Fruit fly (Drosophila melanogaster) whole organism, prepupa: ENCODE results near the gene Nfs1.
A peak's percentile ranks its signal among the peaks of the same experiment; 100 is the strongest.

Experiments
- Blimp-1 ChIP-seq: fragments of 200-800 bp; sonication (Bioruptor generic); optimal IDR thresholded peaks from 3 replicates; lab custom pipeline; 2017; ENCODE audit warnings: missing biosample characterization, missing genetic modification characterization, mild to moderate bottlenecking, moderate library complexity, missing genetic modification reagents
- CG10631 ChIP-seq: fragments of 200-800 bp; sonication (Bioruptor generic); optimal IDR thresholded peaks from 2 replicates; lab custom pipeline; 2016; ENCODE audit warnings: missing biosample characterization, missing genetic modification characterization
- CG10669 ChIP-seq: fragments of 200-800 bp; sonication (Bioruptor generic); optimal IDR thresholded peaks from 3 replicates; lab custom pipeline; 2018; ENCODE audit warnings: missing biosample characterization, mild to moderate bottlenecking, missing genetic modification characterization, moderate library complexity
- CG11294 ChIP-seq: fragments of 200-800 bp; sonication (Bioruptor generic); IDR thresholded peaks from 2 replicates; pipeline ENCODE4 v1.3.6; 2022; ENCODE audit warnings: missing biosample characterization, missing genetic modification characterization
- CG11762 ChIP-seq: fragments of 200-800 bp; sonication (Bioruptor generic); optimal IDR thresholded peaks from 3 replicates; lab custom pipeline; 2016; ENCODE audit warnings: missing biosample characterization, missing genetic modification characterization; ENCODE audit not compliant: insufficient read depth
- CG11902 ChIP-seq: fragments of 200-800 bp; sonication (Bioruptor generic); optimal IDR thresholded peaks from 3 replicates; lab custom pipeline; 2016; ENCODE audit warnings: missing biosample characterization, missing genetic modification characterization
- CG1621 ChIP-seq: fragments of 200-800 bp; sonication (Bioruptor generic); optimal IDR thresholded peaks from 3 replicates; lab custom pipeline; 2018; ENCODE audit warnings: missing biosample characterization, mild to moderate bottlenecking, missing genetic modification characterization
- CG16779 ChIP-seq: fragments of 200-800 bp; sonication (Bioruptor generic); optimal IDR thresholded peaks from 3 replicates; lab custom pipeline; 2017; ENCODE audit warnings: missing biosample characterization, mild to moderate bottlenecking, missing genetic modification characterization
- CG3032 ChIP-seq: fragments of 200-800 bp; optimal IDR thresholded peaks from 2 replicates; lab custom pipeline; 2019; ENCODE audit warnings: missing biosample characterization, mild to moderate bottlenecking, missing genetic modification characterization, moderate library complexity
- CG31627 ChIP-seq: fragments of 200-800 bp; sonication (Bioruptor generic); optimal IDR thresholded peaks from 3 replicates; lab custom pipeline; 2016; ENCODE audit warnings: missing biosample characterization, missing genetic modification characterization
- CG32006 ChIP-seq: fragments of 200-800 bp; sonication (Bioruptor generic); optimal IDR thresholded peaks from 3 replicates; lab custom pipeline; 2017; ENCODE audit warnings: missing biosample characterization, mild to moderate bottlenecking, missing genetic modification characterization
- CG34406 ChIP-seq: fragments of 200-800 bp; sonication (Bioruptor generic); optimal IDR thresholded peaks from 3 replicates; lab custom pipeline; 2016; ENCODE audit warnings: missing biosample characterization, missing genetic modification characterization
- CG3919 ChIP-seq: fragments of 200-800 bp; sonication (Bioruptor generic); optimal IDR thresholded peaks from 3 replicates; lab custom pipeline; 2016; ENCODE audit warnings: missing biosample characterization, missing genetic modification characterization
- CG4318 ChIP-seq: fragments of 200-800 bp; sonication (Bioruptor generic); optimal IDR thresholded peaks from 3 replicates; lab custom pipeline; 2017; ENCODE audit warnings: missing biosample characterization, mild to moderate bottlenecking, missing genetic modification characterization
- CG6163 ChIP-seq: fragments of 200-800 bp; sonication (Bioruptor generic); IDR thresholded peaks from 3 replicates; pipeline ENCODE4 v1.3.6; 2022; ENCODE audit warnings: missing biosample characterization, missing genetic modification characterization
- CG6276 ChIP-seq: fragments of 200-800 bp; sonication (Bioruptor generic); optimal IDR thresholded peaks from 2 replicates; lab custom pipeline; 2017; ENCODE audit warnings: missing biosample characterization, mild to moderate bottlenecking, missing genetic modification characterization
- CG6808 ChIP-seq: fragments of 200-800 bp; sonication (Bioruptor generic); optimal IDR thresholded peaks from 3 replicates; lab custom pipeline; 2017; ENCODE audit warnings: missing biosample characterization, missing genetic modification characterization, mild to moderate bottlenecking, moderate library complexity, missing genetic modification reagents
- CG6854 ChIP-seq: fragments of 200-800 bp; sonication (Bioruptor generic); optimal IDR thresholded peaks from 2 replicates; lab custom pipeline; 2017; ENCODE audit warnings: missing biosample characterization, mild to moderate bottlenecking, missing genetic modification characterization
- CG7368 ChIP-seq: fragments of 200-800 bp; sonication (Bioruptor generic); optimal IDR thresholded peaks from 3 replicates; lab custom pipeline; 2016; ENCODE audit warnings: missing biosample characterization, missing genetic modification characterization
- CG8119 ChIP-seq: fragments of 200-800 bp; sonication (Bioruptor generic); IDR thresholded peaks from 3 replicates; pipeline ENCODE4 v1.3.6; 2022; ENCODE audit warnings: missing biosample characterization, missing genetic modification characterization
- CG8632 ChIP-seq: fragments of 200-800 bp; sonication (Bioruptor generic); optimal IDR thresholded peaks from 3 replicates; lab custom pipeline; 2016; ENCODE audit warnings: missing biosample characterization, missing genetic modification characterization
- CG9139 ChIP-seq: fragments of 200-800 bp; sonication (Bioruptor generic); optimal IDR thresholded peaks from 3 replicates; lab custom pipeline; 2017; ENCODE audit warnings: missing biosample characterization, mild to moderate bottlenecking, missing genetic modification characterization
- Eip75B ChIP-seq: fragments of 200-800 bp; sonication (Bioruptor generic); optimal IDR thresholded peaks from 3 replicates; lab custom pipeline; 2016; ENCODE audit warnings: missing biosample characterization, missing genetic modification characterization
- Eip78C ChIP-seq: fragments of 200-800 bp; sonication (Bioruptor generic); peaks from one replicate; lab custom pipeline; 2016; ENCODE audit warnings: missing biosample characterization, missing genetic modification characterization
- Eip93F ChIP-seq: fragments of 200-800 bp; sonication (Bioruptor generic); optimal IDR thresholded peaks from 2 replicates; lab custom pipeline; 2016; ENCODE audit warnings: missing biosample characterization, mild to moderate bottlenecking, missing genetic modification characterization
- Hr4 ChIP-seq: fragments of 200-800 bp; sonication (Bioruptor generic); optimal IDR thresholded peaks from 3 replicates; lab custom pipeline; 2016; ENCODE audit warnings: missing biosample characterization, missing genetic modification characterization
- Smox ChIP-seq: fragments of 200-800 bp; sonication (Bioruptor generic); optimal IDR thresholded peaks from 3 replicates; lab custom pipeline; 2016; ENCODE audit warnings: missing biosample characterization, missing genetic modification characterization
- Sox102F ChIP-seq: fragments of 200-800 bp; sonication (Bioruptor generic); optimal IDR thresholded peaks from 2 replicates; lab custom pipeline; 2016; ENCODE audit warnings: missing biosample characterization, mild to moderate bottlenecking, missing genetic modification characterization
- Sox14 ChIP-seq: fragments of 200-800 bp; sonication (Bioruptor generic); optimal IDR thresholded peaks from 3 replicates; lab custom pipeline; 2016; ENCODE audit warnings: missing biosample characterization, missing genetic modification characterization
- achi ChIP-seq: fragments of 200-800 bp; sonication (Bioruptor generic); optimal IDR thresholded peaks from 3 replicates; lab custom pipeline; 2016; ENCODE audit warnings: missing biosample characterization, missing genetic modification characterization
- cyc ChIP-seq: fragments of 200-800 bp; sonication (Bioruptor generic); optimal IDR thresholded peaks from 3 replicates; lab custom pipeline; 2016; ENCODE audit warnings: missing biosample characterization, missing genetic modification characterization
- dsx ChIP-seq: fragments of 200-800 bp; optimal IDR thresholded peaks from 3 replicates; lab custom pipeline; 2019; ENCODE audit warnings: missing biosample characterization, mild to moderate bottlenecking, missing genetic modification characterization, moderate library complexity; ENCODE audit not compliant: poor library complexity, severe bottlenecking
- eg ChIP-seq: fragments of 200-800 bp; sonication (Bioruptor generic); IDR thresholded peaks from 3 replicates; pipeline ENCODE4 v1.3.6; 2022; ENCODE audit warnings: missing biosample characterization, missing genetic modification characterization
- esn ChIP-seq: fragments of 200-800 bp; sonication (Bioruptor generic); optimal IDR thresholded peaks from 2 replicates; lab custom pipeline; 2016; ENCODE audit warnings: missing biosample characterization, mild to moderate bottlenecking, missing genetic modification characterization, moderate library complexity
- fd59A ChIP-seq: fragments of 200-800 bp; sonication (Bioruptor generic); optimal IDR thresholded peaks from 2 replicates; lab custom pipeline; 2017; ENCODE audit warnings: missing biosample characterization, mild to moderate bottlenecking, missing genetic modification characterization, missing genetic modification reagents
- fkh ChIP-seq: fragments of 200-800 bp; sonication (Bioruptor generic); optimal IDR thresholded peaks from 3 replicates; lab custom pipeline; 2017; ENCODE audit warnings: missing biosample characterization, mild to moderate bottlenecking, missing genetic modification characterization, moderate library complexity
- lz ChIP-seq: fragments of 200-800 bp; sonication (Bioruptor generic); optimal IDR thresholded peaks from 3 replicates; lab custom pipeline; 2016; ENCODE audit warnings: missing biosample characterization, missing genetic modification characterization
- net ChIP-seq: fragments of 200-800 bp; sonication (Bioruptor generic); optimal IDR thresholded peaks from 3 replicates; lab custom pipeline; 2016; ENCODE audit warnings: missing biosample characterization, missing genetic modification characterization
- salr ChIP-seq, 2 experiments: fragments of 200-800 bp; sonication (Bioruptor generic); optimal IDR thresholded peaks; 3 replicates each; lab custom pipeline; 2016 to 2018; ENCODE audit warnings: missing biosample characterization in 2 of 2, missing genetic modification characterization in 2 of 2, mild to moderate bottlenecking in 1 of 2
- spab ChIP-seq: fragments of 200-800 bp; sonication (Bioruptor generic); optimal IDR thresholded peaks from 2 replicates; lab custom pipeline; 2017; ENCODE audit warnings: missing biosample characterization, mild to moderate bottlenecking, missing genetic modification characterization, missing genetic modification reagents
- ss ChIP-seq, 2 experiments: fragments of 200-800 bp; sonication (Bioruptor generic); optimal IDR thresholded peaks; 2 replicates in 1 of 2; 3 replicates in 1 of 2; lab custom pipeline; 2017 to 2018; ENCODE audit warnings: mild to moderate bottlenecking in 2 of 2, missing biosample characterization in 2 of 2, missing genetic modification characterization in 2 of 2, moderate library complexity in 1 of 2
- svp ChIP-seq: fragments of 200-800 bp; sonication (Bioruptor generic); peaks from one replicate; lab custom pipeline; 2016; ENCODE audit warnings: missing biosample characterization, missing genetic modification characterization
- topi ChIP-seq: fragments of 200-800 bp; sonication (Bioruptor generic); optimal IDR thresholded peaks from 3 replicates; lab custom pipeline; 2016; ENCODE audit warnings: missing biosample characterization, missing genetic modification characterization
- vri ChIP-seq: fragments of 200-800 bp; sonication (Bioruptor generic); optimal IDR thresholded peaks from 3 replicates; lab custom pipeline; 2016; ENCODE audit warnings: missing biosample characterization, mild to moderate bottlenecking, missing genetic modification characterization

Nfs1 gene

DNA sequence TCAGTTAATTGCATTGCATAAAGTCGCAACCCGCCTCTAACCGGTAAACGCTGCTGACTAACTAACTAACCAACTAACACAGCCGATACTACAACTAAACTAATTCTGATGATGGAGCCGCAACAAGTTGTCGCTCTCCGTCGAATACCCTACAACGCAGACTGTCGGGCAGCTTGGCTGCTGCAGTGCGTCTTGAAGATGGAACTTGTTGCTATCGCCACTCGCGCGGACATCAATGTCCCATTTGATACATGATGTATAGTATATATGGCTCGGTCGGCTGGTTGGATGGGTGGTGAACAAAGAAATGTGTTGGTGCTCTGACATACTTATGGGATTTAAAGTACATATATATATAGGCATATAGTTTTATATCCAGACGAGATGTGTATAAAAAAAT is 26.1 kb downstream of the Nfs1 start (continued):
- TF ChIP-seq fd59A (GFP tag; lab: Kevin White, UChicago), result peak; percentile 25
- no peak for TF ChIP-seq CG4318
- TF ChIP-seq CG3919 (GFP tag; lab: Kevin White, UChicago), result peak; percentile 42
- peak; percentile 31 for TF ChIP-seq CG31627 (GFP tag; lab: Kevin White, UChicago)
- TF ChIP-seq topi (GFP tag; lab: Kevin White, UChicago), result peak; percentile 11
- TF ChIP-seq CG3032, result peak; percentile 38
- no peak for TF ChIP-seq CG34406 (GFP tag; lab: Kevin White, UChicago)
- peak; percentile 55 for TF ChIP-seq CG6276
- TF ChIP-seq CG1621, result peak; percentile 40
- peak; percentile 41 for TF ChIP-seq dsx (GFP tag; lab: Kevin White, UChicago)
- peak; percentile 49 for TF ChIP-seq net (GFP tag; lab: Kevin White, UChicago)
- TF ChIP-seq CG10631 (GFP tag; lab: Kevin White, UChicago), result peak; percentile 22
- TF ChIP-seq achi, result peak; percentile 8
- TF ChIP-seq CG6854 (GFP tag; lab: Kevin White, UChicago), result no peak
- peak; percentile 4 for TF ChIP-seq Sox102F (GFP tag; lab: Kevin White, UChicago)

DNA sequence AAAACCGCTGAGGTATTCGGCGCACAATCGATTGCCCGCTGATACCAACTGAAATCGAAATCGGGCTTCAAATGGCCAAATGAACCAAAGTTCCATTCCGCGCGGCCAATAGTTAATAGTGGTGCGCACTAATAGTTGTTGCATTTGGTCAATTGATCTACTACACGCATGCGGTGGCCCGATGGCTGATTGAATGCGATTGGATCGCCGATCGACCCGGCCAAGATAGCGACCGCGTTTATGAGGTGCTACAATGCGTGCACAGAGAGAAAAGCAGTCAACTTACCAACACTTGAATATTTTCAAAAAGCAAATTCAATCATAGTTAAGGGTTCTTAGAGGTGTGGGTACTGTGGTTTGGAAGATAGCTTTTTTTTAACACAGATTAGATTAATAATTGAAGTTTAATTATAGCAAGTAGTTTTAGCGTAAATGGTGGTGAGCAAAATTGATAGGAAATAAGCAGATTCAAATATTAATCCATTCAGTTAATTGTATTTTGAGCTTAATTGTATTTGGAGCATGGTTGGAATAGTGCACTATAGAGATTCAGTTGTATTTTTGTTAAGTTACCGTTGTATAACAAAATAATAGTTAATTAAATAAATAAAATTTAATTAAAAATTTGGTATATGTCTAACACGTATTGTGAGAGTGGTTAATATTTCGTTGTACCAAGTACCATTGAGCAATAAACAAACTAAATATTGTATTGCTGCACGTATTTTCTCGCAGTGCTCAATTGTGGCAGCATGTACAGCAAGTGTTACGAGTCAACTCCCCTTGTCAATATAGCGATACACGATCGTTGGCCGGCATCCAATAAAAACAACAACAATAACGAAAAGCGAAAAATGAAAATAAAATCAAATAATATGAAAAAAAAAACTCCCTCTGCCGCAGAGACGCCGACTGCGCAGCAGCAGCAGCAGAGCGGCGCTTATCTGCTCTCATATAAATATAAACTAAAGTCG is 27.3 kb downstream of the Nfs1 start:
- peak; percentile 86 for TF ChIP-seq CG6276
- peak; percentile 70 for TF ChIP-seq CG10669
- peak; percentile 91 for TF ChIP-seq CG9139 (GFP tag; lab: Kevin White, UChicago)
- peak; percentile 65 for TF ChIP-seq Smox (GFP tag; lab: Kevin White, UChicago)
- TF ChIP-seq CG6163 (GFP tag; lab: Robert Waterston, UW), result peak; percentile 79; the same call in 2 of the 3 replicates
- peak; percentile 85 for TF ChIP-seq CG6808
- TF ChIP-seq Sox14 (GFP tag; lab: Kevin White, UChicago), result peak; percentile 68
- peak; percentile 67 for TF ChIP-seq CG16779 (tag; lab: Kevin White, UChicago)
- peak; percentile 87 for TF ChIP-seq svp (GFP tag; lab: Kevin White, UChicago)
- TF ChIP-seq spab (GFP tag; lab: Kevin White, UChicago), result peak; percentile 75
- no peak for TF ChIP-seq fkh
- peak; percentile 75 for TF ChIP-seq topi (GFP tag; lab: Kevin White, UChicago)
- peak; percentile 29 for TF ChIP-seq Eip93F (GFP tag; lab: Kevin White, UChicago)
- peak; percentile 40 for TF ChIP-seq cyc
- TF ChIP-seq lz (GFP tag; lab: Kevin White, UChicago), result peak; percentile 75
- peak; percentile 58 for TF ChIP-seq Blimp-1 (GFP tag; lab: Kevin White, UChicago)
- TF ChIP-seq esn, result peak; percentile 84
- peak; percentile 65 for TF ChIP-seq CG11902 (GFP tag; lab: Kevin White, UChicago)
- peak; percentile 80 for TF ChIP-seq CG3919 (GFP tag; lab: Kevin White, UChicago)
- TF ChIP-seq Sox102F (GFP tag; lab: Kevin White, UChicago), result peak; percentile 43
- TF ChIP-seq eg (GFP tag; lab: Robert Waterston, UW), result peak; percentile 91
- TF ChIP-seq CG3032, result peak; percentile 78
- peak; percentile 82 for TF ChIP-seq CG10631 (GFP tag; lab: Kevin White, UChicago)
- peak; percentile 47 to 88 for TF ChIP-seq salr (GFP tag; optimal IDR thresholded peaks at IDR 0.05; lab: Kevin White, UChicago)
- peak; percentile 46 for TF ChIP-seq CG1621
- TF ChIP-seq CG32006 (GFP tag; lab: Kevin White, UChicago), result peak; percentile 92
- TF ChIP-seq CG11762 (GFP tag; lab: Kevin White, UChicago), result peak; percentile 53
- peak; percentile 79 for TF ChIP-seq dsx (GFP tag; lab: Kevin White, UChicago)
- peak; percentile 84 for TF ChIP-seq CG4318
- TF ChIP-seq CG7368 (GFP tag; lab: Kevin White, UChicago), result no peak
- peak; percentile 80 for TF ChIP-seq CG8632 (GFP tag; lab: Kevin White, UChicago)
- TF ChIP-seq vri, result peak; percentile 68
- peak; percentile 91 for TF ChIP-seq Eip78C (GFP tag; lab: Kevin White, UChicago)
- TF ChIP-seq CG8119 (GFP tag; lab: Robert Waterston, UW), result peak; percentile 69; the same call in 2 of the 3 replicates
- TF ChIP-seq CG34406 (GFP tag; lab: Kevin White, UChicago), result peak; percentile 84
- TF ChIP-seq Hr4 (GFP tag; lab: Kevin White, UChicago), result peak; percentile 50
- TF ChIP-seq Eip75B (GFP tag; lab: Kevin White, UChicago), result peak; percentile 1
- peak; percentile 60 for TF ChIP-seq net (GFP tag; lab: Kevin White, UChicago)
- peak; percentile 43 for TF ChIP-seq CG11294 (GFP tag; lab: Robert Waterston, UW)
- TF ChIP-seq ss (GFP tag; optimal IDR thresholded peaks at IDR 0.05; lab: Kevin White, UChicago), result peak; percentile 91 to 92
